Worm (Caenorhabditis elegans): ENCODE data around the gene F40F8.12.

DNA sequence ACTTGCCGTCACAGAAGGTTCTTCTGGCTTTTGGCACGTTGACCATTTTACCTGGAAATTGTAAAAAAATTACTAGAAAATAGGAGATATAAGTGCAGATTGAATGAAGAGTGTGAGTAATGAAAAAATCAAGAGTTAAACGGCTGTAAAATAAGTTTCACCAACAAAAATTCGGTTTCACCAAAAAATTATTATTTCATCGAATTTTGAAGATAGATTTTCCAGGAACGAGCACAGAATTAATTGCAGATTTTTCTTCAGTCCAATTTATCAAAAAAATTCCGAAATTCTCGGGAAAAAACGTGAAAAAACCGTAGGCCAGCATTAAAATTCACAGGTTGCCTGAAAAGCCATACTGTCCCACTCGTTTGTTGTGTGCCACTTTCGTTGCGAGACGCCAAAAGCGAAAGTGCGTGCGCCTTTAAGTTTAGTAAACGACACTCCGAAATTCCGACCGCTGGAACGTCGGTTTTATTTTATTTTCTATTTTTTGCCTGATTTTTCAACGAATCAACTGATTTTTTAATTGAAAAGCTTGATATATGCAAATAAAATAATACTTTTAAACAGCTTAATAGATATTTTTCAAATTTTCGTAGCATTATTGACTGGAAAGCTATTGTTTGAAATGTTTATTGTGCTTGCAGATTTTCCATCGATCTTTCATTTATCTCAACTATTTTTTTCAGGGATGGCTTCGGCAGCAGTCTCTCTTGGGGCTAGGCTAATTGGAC lies 32.3 kb upstream of the F40F8.12 start, which contains the start of the genes rpl-36.A and nuo-1:
- TF ChIP-seq ZK185.1 (tag; optimal IDR thresholded peaks at IDR 0.05; ENCODE audit: poor library complexity, severe bottlenecking) (peak; percentile 50), tbx-9 (tag; optimal IDR thresholded peaks at IDR 0.05; ENCODE audit: borderline replicate concordance) (no peak), repo-1 (tag; optimal IDR thresholded peaks at IDR 0.05) (no peak), egrh-3 (GFP tag; IDR thresholded peaks at IDR 0.05) (no peak)
